Worm (Caenorhabditis elegans) whole organism, mixed stage, embryonic: Measurements from ENCODE around the gene T22B3.3.

Source experiments
- M03D4.4 ChIP-seq: sonication (generic microtip); optimal IDR thresholded peaks from 2 replicates; lab custom pipeline; 2017; ENCODE audit warnings: mild to moderate bottlenecking, missing genetic modification characterization, missing compliant biosample characterization
- bed-3 ChIP-seq: fragments of 200-800 bp; sonication (Bioruptor generic); optimal IDR thresholded peaks from 3 replicates; lab custom pipeline; 2018; ENCODE audit warnings: mild to moderate bottlenecking, missing genetic modification characterization, moderate library complexity, missing compliant biosample characterization
- ceh-39 ChIP-seq: fragments of 150-350 bp; optimal IDR thresholded peaks from 2 replicates; lab custom pipeline; 2014; ENCODE audit warnings: missing biosample characterization, missing genetic modification characterization
- ceh-43 ChIP-seq: fragments of 200-800 bp; sonication (Bioruptor generic); optimal IDR thresholded peaks from 2 replicates; lab custom pipeline; 2018; ENCODE audit warnings: mild to moderate bottlenecking, missing genetic modification characterization, moderate library complexity, missing compliant biosample characterization
- ceh-83 ChIP-seq: fragments of 200-800 bp; sonication (Bioruptor generic); optimal IDR thresholded peaks from 2 replicates; lab custom pipeline; 2018; ENCODE audit warnings: mild to moderate bottlenecking, missing genetic modification characterization, missing compliant biosample characterization
- ces-1 ChIP-seq: fragments of 150-350 bp; optimal IDR thresholded peaks from 2 replicates; lab custom pipeline; 2014; ENCODE audit warnings: missing biosample characterization, missing genetic modification reagents, missing genetic modification characterization
- cnd-1 ChIP-seq: fragments of 200-800 bp; sonication (Bioruptor generic); optimal IDR thresholded peaks from 2 replicates; lab custom pipeline; 2018; ENCODE audit warnings: mild to moderate bottlenecking, missing genetic modification characterization, missing compliant biosample characterization
- drap-1 ChIP-seq: fragments of 200-800 bp; sonication (Bioruptor generic); optimal IDR thresholded peaks from 3 replicates; lab custom pipeline; 2018; ENCODE audit warnings: mild to moderate bottlenecking, missing genetic modification characterization, missing compliant biosample characterization
- elt-1 ChIP-seq: sonication (generic microtip); optimal IDR thresholded peaks from 2 replicates; lab custom pipeline; 2017; ENCODE audit warnings: missing genetic modification characterization, mild to moderate bottlenecking, missing compliant biosample characterization, antibody characterized with exemption, moderate library complexity, borderline replicate concordance; ENCODE audit not compliant: insufficient read depth
- lin-13 ChIP-seq: fragments of 150-350 bp; optimal IDR thresholded peaks from 2 replicates; lab custom pipeline; 2014; ENCODE audit warnings: missing biosample characterization, missing genetic modification characterization
- lin-32 ChIP-seq: fragments of 200-800 bp; sonication (Bioruptor generic); optimal IDR thresholded peaks from 2 replicates; lab custom pipeline; 2018; ENCODE audit warnings: mild to moderate bottlenecking, missing genetic modification characterization, missing compliant biosample characterization
- lsy-2 ChIP-seq: fragments of 150-350 bp; optimal IDR thresholded peaks from 2 replicates; lab custom pipeline; 2014; ENCODE audit warnings: missing biosample characterization, missing genetic modification characterization
- mab-5 ChIP-seq: fragments of 150-350 bp; optimal IDR thresholded peaks from 2 replicates; lab custom pipeline; 2014; ENCODE audit warnings: missing biosample characterization, missing genetic modification characterization
- mep-1 ChIP-seq: fragments of 150-350 bp; optimal IDR thresholded peaks from 2 replicates; lab custom pipeline; 2017; ENCODE audit warnings: missing biosample characterization, missing genetic modification reagents, missing genetic modification characterization, inconsistent platforms
- mls-2 ChIP-seq: sonication (generic microtip); optimal IDR thresholded peaks from 2 replicates; lab custom pipeline; 2016; ENCODE audit warnings: mild to moderate bottlenecking, missing genetic modification characterization, moderate library complexity, missing compliant biosample characterization
- nhr-2 ChIP-seq: fragments of 150-350 bp; optimal IDR thresholded peaks from 2 replicates; lab custom pipeline; 2014; ENCODE audit warnings: missing biosample characterization, missing genetic modification characterization
- nhr-237 ChIP-seq: fragments of 150-350 bp; optimal IDR thresholded peaks from 2 replicates; lab custom pipeline; 2014; ENCODE audit warnings: missing biosample characterization, missing genetic modification characterization
- nhr-28 ChIP-seq: fragments of 150-350 bp; optimal IDR thresholded peaks from 2 replicates; lab custom pipeline; 2014; ENCODE audit warnings: missing biosample characterization, missing genetic modification characterization
- nhr-76 ChIP-seq: sonication (generic microtip); optimal IDR thresholded peaks from 2 replicates; lab custom pipeline; 2017; ENCODE audit warnings: missing biosample characterization, missing genetic modification characterization
- sem-2 ChIP-seq: fragments of 200-800 bp; sonication (Bioruptor generic); optimal IDR thresholded peaks from 2 replicates; lab custom pipeline; 2018; ENCODE audit warnings: mild to moderate bottlenecking, missing genetic modification characterization, missing compliant biosample characterization
- snpc-4 ChIP-seq: fragments of 150-350 bp; optimal IDR thresholded peaks from 2 replicates; lab custom pipeline; 2014; ENCODE audit warnings: missing biosample characterization, missing genetic modification characterization
- sptf-1 ChIP-seq: sonication (generic microtip); optimal IDR thresholded peaks from 2 replicates; lab custom pipeline; 2017; ENCODE audit warnings: mild to moderate bottlenecking, missing genetic modification characterization, moderate library complexity, missing compliant biosample characterization
- unc-120 ChIP-seq: sonication (generic microtip); optimal IDR thresholded peaks from 2 replicates; lab custom pipeline; 2017; ENCODE audit warnings: missing genetic modification characterization, missing compliant biosample characterization; ENCODE audit not compliant: poor library complexity, severe bottlenecking
- unc-62 ChIP-seq: fragments of 150-350 bp; optimal IDR thresholded peaks from 2 replicates; lab custom pipeline; 2014; ENCODE audit warnings: missing biosample characterization, missing genetic modification reagents, missing genetic modification characterization
- ztf-11 ChIP-seq: fragments of 150-350 bp; optimal IDR thresholded peaks from 2 replicates; lab custom pipeline; 2014; ENCODE audit warnings: missing biosample characterization, missing genetic modification characterization

The T22B3.3 gene

DNA sequence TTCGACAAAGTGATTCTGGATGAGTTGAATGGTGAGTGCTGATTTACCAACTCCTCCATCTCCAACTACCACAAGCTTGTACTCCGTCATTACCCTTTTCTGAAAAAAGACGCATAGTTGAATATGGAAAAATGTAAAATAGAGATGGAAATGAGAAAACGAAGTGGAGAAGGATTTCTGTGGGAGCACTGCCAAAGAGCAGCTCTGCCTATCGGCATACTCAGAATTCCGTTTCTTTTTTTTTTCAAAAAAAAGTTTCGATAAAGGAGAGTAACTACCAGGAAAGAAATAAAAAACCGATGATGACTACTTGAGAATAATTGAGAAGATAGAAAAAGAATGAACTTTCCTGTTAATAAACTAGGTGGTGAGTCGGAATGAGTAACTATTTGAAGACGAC is 12.6 kb downstream of the T22B3.3 start, which contains the start of gene let-60:
let-60 (minus strand) TSS at position 101 of the 400 bp plus-strand sequence.
- TF ChIP-seq mls-2: no peak
- no peak for TF ChIP-seq mep-1 (tag; lab: Kevin White, UChicago)
- no peak for TF ChIP-seq nhr-28 (tag; lab: Kevin White, UChicago)
- TF ChIP-seq sem-2 (GFP tag; lab: Kevin White, UChicago): no peak
- no peak for TF ChIP-seq nhr-76 (tag; lab: Kevin White, UChicago)
- TF ChIP-seq M03D4.4 (tag; lab: Kevin White, UChicago): no peak
- no peak for TF ChIP-seq lsy-2 (tag; lab: Kevin White, UChicago)
- TF ChIP-seq ceh-43 (GFP tag; lab: Kevin White, UChicago): no peak
- TF ChIP-seq, all 35 proteins: peak for 0

- TF ChIP-seq bed-3 (GFP tag; lab: Kevin White, UChicago) (peak; percentile 2), nhr-76 (tag; lab: Kevin White, UChicago) (no peak)
Observed at ce11 chrIV:11688018-11688417, 15.6 kb downstream of the T22B3.3 start, which contains the start of gene ZK792.5. ZK792.5 (minus strand) TSS chrIV:11688118.

- no peak for TF ChIP-seq sem-2 (GFP tag; lab: Kevin White, UChicago)
- no peak for TF ChIP-seq bed-3 (GFP tag; lab: Kevin White, UChicago)
- TF ChIP-seq lin-32 (GFP tag; lab: Kevin White, UChicago): no peak
- no peak for TF ChIP-seq lin-13 (tag; lab: Kevin White, UChicago)
- no peak for TF ChIP-seq nhr-2 (tag; lab: Kevin White, UChicago)
- no peak for TF ChIP-seq sptf-1 (tag; lab: Kevin White, UChicago)
- TF ChIP-seq nhr-28 (tag; lab: Kevin White, UChicago): no peak
Observed at ce11 chrIV:11681905-11682304, 21.7 kb downstream of the T22B3.3 start, which contains the start of gene ZK792.4. ZK792.4 (minus strand) TSS chrIV:11682005.

- TF ChIP-seq unc-120: no peak
Observed at ce11 chrIV:11676054-11676453, 27.5 kb downstream of the T22B3.3 start, which contains the start of gene inx-9. inx-9 (plus strand) TSS chrIV:11676354.

ce11 chrIV:11673543-11673942 is 30.0 kb downstream of the T22B3.3 start, which contains the start of gene inx-8:
inx-8 (plus strand) TSS chrIV:11673843.
- no peak for TF ChIP-seq nhr-2 (tag; lab: Kevin White, UChicago)
- no peak for TF ChIP-seq bed-3 (GFP tag; lab: Kevin White, UChicago)
- TF ChIP-seq cnd-1 (tag; lab: Kevin White, UChicago): no peak
- TF ChIP-seq ces-1 (GFP tag; lab: Kevin White, UChicago): no peak
- no peak for TF ChIP-seq M03D4.4 (tag; lab: Kevin White, UChicago)
- TF ChIP-seq sem-2 (GFP tag; lab: Kevin White, UChicago): no peak
- TF ChIP-seq snpc-4 (tag; lab: Kevin White, UChicago): no peak
- TF ChIP-seq ztf-11 (tag; lab: Kevin White, UChicago): no peak
- no peak for TF ChIP-seq sptf-1 (tag; lab: Kevin White, UChicago)
- no peak for TF ChIP-seq mls-2
- no peak for TF ChIP-seq elt-1 (tag; lab: Kevin White, UChicago)
- no peak for TF ChIP-seq drap-1

ce11 chrIV:11668001-11668400 is 35.6 kb downstream of the T22B3.3 start, which contains the start of gene atg-4.2:
atg-4.2 (plus strand) TSS chrIV:11668024.
- TF ChIP-seq ceh-39 (tag; lab: Kevin White, UChicago): no peak

DNA sequence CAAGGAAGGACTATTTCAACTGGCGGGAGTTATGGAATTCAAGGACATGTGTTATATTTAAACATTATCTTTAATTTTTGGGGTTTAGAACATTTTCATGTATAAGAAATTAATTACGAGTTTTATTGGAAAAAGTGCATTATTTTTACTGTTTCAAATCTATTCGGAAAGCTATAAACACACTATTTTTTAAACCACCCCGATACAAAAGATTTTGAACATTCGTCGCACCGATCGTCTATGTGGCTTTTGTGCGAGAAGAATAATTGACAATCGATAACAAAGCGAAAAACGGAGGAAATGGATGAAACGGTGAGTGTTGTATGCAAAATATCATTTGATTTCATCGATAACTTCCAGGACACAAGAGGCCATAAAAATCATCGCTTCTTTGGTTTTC is 38.6 kb downstream of the T22B3.3 start, which contains the start of gene ZK809.9:
ZK809.9 (plus strand) TSS at position 301 of the 400 bp plus-strand sequence.
- no peak for TF ChIP-seq unc-62 (GFP tag; lab: Kevin White, UChicago)
- TF ChIP-seq lin-13 (tag; lab: Kevin White, UChicago): no peak
- TF ChIP-seq ztf-11 (tag; lab: Kevin White, UChicago): no peak
- no peak for TF ChIP-seq drap-1
- TF ChIP-seq snpc-4 (tag; lab: Kevin White, UChicago): no peak
- no peak for TF ChIP-seq bed-3 (GFP tag; lab: Kevin White, UChicago)
- TF ChIP-seq nhr-237: no peak
- TF ChIP-seq mab-5 (tag; lab: Kevin White, UChicago): no peak
- no peak for TF ChIP-seq ceh-83
- TF ChIP-seq ces-1 (GFP tag; lab: Kevin White, UChicago): no peak
- no peak for TF ChIP-seq lin-32 (GFP tag; lab: Kevin White, UChicago)
